Worm (Caenorhabditis elegans) whole organism, late embryonic: ENCODE measurements around the gene Y27F2A.6.

ENCODE experiments used
- C38D4.7 ChIP-seq: fragments of 200-800 bp; sonication (Bioruptor generic); optimal IDR thresholded peaks from 2 replicates; lab custom pipeline; 2018; ENCODE audit warnings: mild to moderate bottlenecking, missing genetic modification characterization, moderate library complexity, missing compliant biosample characterization
- F13H6.1 ChIP-seq: sonication (generic microtip); optimal IDR thresholded peaks from 2 replicates; lab custom pipeline; 2016; ENCODE audit warnings: missing genetic modification characterization, missing compliant biosample characterization
- T23F11.4 ChIP-seq: fragments of 200-800 bp; sonication (Bioruptor generic); optimal IDR thresholded peaks from 2 replicates; lab custom pipeline; 2018; ENCODE audit warnings: mild to moderate bottlenecking, missing genetic modification characterization, missing compliant biosample characterization
- Y22D7AL.16 ChIP-seq: sonication (generic microtip); optimal IDR thresholded peaks from 2 replicates; lab custom pipeline; 2016; ENCODE audit warnings: missing genetic modification characterization, missing compliant biosample characterization
- ama-1 ChIP-seq: fragments of 150-350 bp; optimal IDR thresholded peaks from 2 replicates; lab custom pipeline; 2014
- ceh-2 ChIP-seq: sonication (generic microtip); optimal IDR thresholded peaks from 2 replicates; lab custom pipeline; 2016; ENCODE audit warnings: missing genotype, missing genetic modification characterization, missing compliant biosample characterization
- ceh-22 ChIP-seq: sonication (generic microtip); optimal IDR thresholded peaks from 2 replicates; lab custom pipeline; 2017; ENCODE audit warnings: missing biosample characterization, missing genetic modification characterization
- ceh-34 ChIP-seq: sonication (generic microtip); optimal IDR thresholded peaks from 2 replicates; lab custom pipeline; 2016; ENCODE audit warnings: mild to moderate bottlenecking, missing genetic modification characterization, missing compliant biosample characterization
- ceh-9 ChIP-seq: sonication (generic microtip); optimal IDR thresholded peaks from 2 replicates; lab custom pipeline; 2016; ENCODE audit warnings: mild to moderate bottlenecking, missing genetic modification characterization, inconsistent platforms, missing compliant biosample characterization
- che-1 ChIP-seq: sonication (generic microtip); optimal IDR thresholded peaks from 2 replicates; lab custom pipeline; 2016; ENCODE audit warnings: mild to moderate bottlenecking, missing genetic modification characterization, missing compliant biosample characterization
- dmd-4 ChIP-seq: sonication (generic microtip); optimal IDR thresholded peaks from 2 replicates; lab custom pipeline; 2016; ENCODE audit warnings: borderline replicate concordance, missing genetic modification characterization, missing compliant biosample characterization
- dve-1 ChIP-seq: sonication (generic microtip); optimal IDR thresholded peaks from 2 replicates; lab custom pipeline; 2017; ENCODE audit warnings: antibody characterized with exemption, mild to moderate bottlenecking, missing genetic modification characterization, missing compliant biosample characterization
- elt-2 ChIP-seq: sonication (generic microtip); optimal IDR thresholded peaks from 2 replicates; lab custom pipeline; 2016; ENCODE audit warnings: missing genetic modification reagents, missing genetic modification characterization, missing compliant biosample characterization
- ets-4 ChIP-seq: sonication (generic microtip); optimal IDR thresholded peaks from 2 replicates; lab custom pipeline; 2016; ENCODE audit warnings: missing genetic modification characterization, missing compliant biosample characterization
- eyg-1 ChIP-seq: sonication (generic microtip); optimal IDR thresholded peaks from 2 replicates; lab custom pipeline; 2016; ENCODE audit warnings: missing genotype, missing genetic modification characterization, missing compliant biosample characterization
- fkh-6 ChIP-seq: sonication (generic microtip); optimal IDR thresholded peaks from 2 replicates; lab custom pipeline; 2016; ENCODE audit warnings: missing genetic modification characterization, missing compliant biosample characterization
- gmeb-2 ChIP-seq: sonication (generic microtip); optimal IDR thresholded peaks from 2 replicates; lab custom pipeline; 2016; ENCODE audit warnings: missing genetic modification characterization, inconsistent platforms, missing compliant biosample characterization
- hlh-13 ChIP-seq: fragments of 200-800 bp; sonication (Bioruptor generic); optimal IDR thresholded peaks from 2 replicates; lab custom pipeline; 2018; ENCODE audit warnings: mild to moderate bottlenecking, missing genetic modification characterization, missing compliant biosample characterization
- hlh-30 ChIP-seq: sonication (generic microtip); optimal IDR thresholded peaks from 2 replicates; lab custom pipeline; 2017; ENCODE audit warnings: antibody characterized with exemption, missing genetic modification characterization, missing compliant biosample characterization; ENCODE audit not compliant: insufficient read depth
- hlh-8 ChIP-seq: sonication (generic microtip); optimal IDR thresholded peaks from 2 replicates; lab custom pipeline; 2016; ENCODE audit warnings: missing genotype, missing genetic modification characterization, missing compliant biosample characterization
- lin-11 ChIP-seq: fragments of 200-800 bp; sonication (Bioruptor generic); optimal IDR thresholded peaks from 2 replicates; lab custom pipeline; 2018; ENCODE audit warnings: mild to moderate bottlenecking, missing genetic modification characterization, missing compliant biosample characterization
- mec-3 ChIP-seq: sonication (generic microtip); optimal IDR thresholded peaks from 2 replicates; lab custom pipeline; 2016; ENCODE audit warnings: borderline replicate concordance, missing genetic modification characterization, missing compliant biosample characterization
- nfya-1 ChIP-seq: sonication (generic microtip); optimal IDR thresholded peaks from 2 replicates; lab custom pipeline; 2017; ENCODE audit warnings: missing genetic modification characterization, mild to moderate bottlenecking, missing compliant biosample characterization, antibody characterized with exemption, moderate library complexity
- nhr-232 ChIP-seq: sonication (generic microtip); optimal IDR thresholded peaks from 2 replicates; lab custom pipeline; 2016; ENCODE audit warnings: missing genetic modification characterization, missing compliant biosample characterization
- npax-4 ChIP-seq: sonication (generic microtip); optimal IDR thresholded peaks from 2 replicates; lab custom pipeline; 2016; ENCODE audit warnings: missing genetic modification characterization, missing compliant biosample characterization
- pha-2 ChIP-seq: sonication (generic microtip); optimal IDR thresholded peaks from 2 replicates; lab custom pipeline; 2017; ENCODE audit warnings: mild to moderate bottlenecking, missing genetic modification characterization, missing compliant biosample characterization
- pha-4 ChIP-seq: fragments of 150-350 bp; optimal IDR thresholded peaks from 2 replicates; lab custom pipeline; 2018; ENCODE audit warnings: missing biosample characterization, missing genetic modification reagents, missing genetic modification characterization
- rnt-1 ChIP-seq: sonication (generic microtip); optimal IDR thresholded peaks from 2 replicates; lab custom pipeline; 2016; ENCODE audit warnings: missing genetic modification characterization, missing compliant biosample characterization
- sox-2 ChIP-seq: fragments of 200-800 bp; sonication (Bioruptor generic); IDR thresholded peaks from 2 replicates; pipeline ENCODE4 v1.3.6; 2022; ENCODE audit warnings: missing genetic modification reagents, missing genetic modification characterization, missing compliant biosample characterization
- sox-4 ChIP-seq: sonication (generic microtip); optimal IDR thresholded peaks from 2 replicates; lab custom pipeline; 2017; ENCODE audit warnings: mild to moderate bottlenecking, missing genetic modification characterization, inconsistent platforms, missing compliant biosample characterization
- syd-9 ChIP-seq: sonication (generic microtip); optimal IDR thresholded peaks from 2 replicates; lab custom pipeline; 2016; ENCODE audit warnings: mild to moderate bottlenecking, missing genetic modification characterization, moderate library complexity, missing compliant biosample characterization
- tbx-7 ChIP-seq: sonication (generic microtip); optimal IDR thresholded peaks from 2 replicates; lab custom pipeline; 2016; ENCODE audit warnings: missing genotype, missing genetic modification characterization, missing compliant biosample characterization
- ttx-3 ChIP-seq: sonication (generic microtip); optimal IDR thresholded peaks from 2 replicates; lab custom pipeline; 2016; ENCODE audit warnings: missing genetic modification reagents, missing genetic modification characterization, missing compliant biosample characterization
- unc-3 ChIP-seq, 2 experiments: fragments of 200-800 bp in 1 of 2; sonication (Bioruptor generic) in 1 of 2; sonication (generic microtip) in 1 of 2; conservative IDR thresholded peaks in 1 of 2; optimal IDR thresholded peaks in 1 of 2; 2 replicates each; pipeline versions ENCODE4 v1.3.6 to Lab custom; 2016 to 2022; ENCODE audit warnings: missing compliant biosample characterization in 2 of 2, missing genetic modification characterization in 2 of 2, missing genetic modification reagents in 1 of 2
- unc-42 ChIP-seq: sonication (generic microtip); optimal IDR thresholded peaks from 2 replicates; lab custom pipeline; 2016; ENCODE audit warnings: missing genotype, missing genetic modification characterization, missing compliant biosample characterization
- unc-86 ChIP-seq: sonication (generic microtip); optimal IDR thresholded peaks from 2 replicates; lab custom pipeline; 2016; ENCODE audit warnings: missing genetic modification characterization, missing compliant biosample characterization
- zip-5 ChIP-seq: sonication (generic microtip); optimal IDR thresholded peaks from 2 replicates; lab custom pipeline; 2016; ENCODE audit warnings: missing genetic modification characterization, missing compliant biosample characterization

Gene Y27F2A.6

ce11 chrII:3158985-3159384, 24.2 kb downstream of the Y27F2A.6 start, which contains the start of gene sri-34:
Gene sri-34 (minus strand): TSS chrII:3159085.
- TF ChIP-seq pha-2: no peak
- no peak for TF ChIP-seq pha-4
- TF ChIP-seq che-1: no peak
- no peak for TF ChIP-seq hlh-30 (tag; lab: Kevin White, UChicago)
- TF ChIP-seq elt-2 (tag; lab: Kevin White, UChicago): no peak
- TF ChIP-seq hlh-8 (tag; lab: Kevin White, UChicago): no peak
- TF ChIP-seq T23F11.4 (GFP tag; lab: Kevin White, UChicago): no peak
- no peak for TF ChIP-seq mec-3 (tag; lab: Kevin White, UChicago)
- no peak for TF ChIP-seq zip-5 (tag; lab: Kevin White, UChicago)
- no peak for TF ChIP-seq hlh-13 (GFP tag; lab: Kevin White, UChicago)
- TF ChIP-seq ama-1 (lab: Kevin White, UChicago): no peak

- TF ChIP-seq sox-2 (GFP tag; lab: Robert Waterston, UW) (no peak), syd-9 (tag; lab: Kevin White, UChicago) (no peak), dve-1 (tag; lab: Kevin White, UChicago) (no peak), ceh-2 (no peak), tbx-7 (no peak), ets-4 (tag; lab: Kevin White, UChicago) (no peak)
Measured at ce11 chrII:3156749-3157148, 26.5 kb downstream of the Y27F2A.6 start, which contains the start of gene sri-33. Gene sri-33 (minus strand): TSS chrII:3156849.

ce11 chrII:3154383-3154782, 28.8 kb downstream of the Y27F2A.6 start, which contains the start of gene sri-32:
Gene sri-32 (minus strand): TSS chrII:3154483.
- TF ChIP-seq tbx-7: no peak
- no peak for TF ChIP-seq ttx-3
- TF ChIP-seq elt-2 (tag; lab: Kevin White, UChicago): no peak
- no peak for TF ChIP-seq ceh-22 (tag; lab: Kevin White, UChicago)
- TF ChIP-seq dve-1 (tag; lab: Kevin White, UChicago): no peak
- TF ChIP-seq pha-2: no peak
- no peak for TF ChIP-seq npax-4 (tag; lab: Kevin White, UChicago)
- no peak for TF ChIP-seq rnt-1
- no peak for TF ChIP-seq unc-3 (GFP tag; conservative IDR thresholded peaks at IDR 0.05; lab: Robert Waterston, UW)
- no peak for TF ChIP-seq unc-3 (tag; optimal IDR thresholded peaks at IDR 0.05; lab: Kevin White, UChicago)
- TF ChIP-seq lin-11 (tag; lab: Kevin White, UChicago): no peak
- no peak for TF ChIP-seq che-1
- TF ChIP-seq unc-42 (tag; lab: Kevin White, UChicago): no peak
- TF ChIP-seq syd-9 (tag; lab: Kevin White, UChicago): no peak
- no peak for TF ChIP-seq T23F11.4 (GFP tag; lab: Kevin White, UChicago)
- TF ChIP-seq gmeb-2 (tag; lab: Kevin White, UChicago): no peak
- TF ChIP-seq dmd-4 (tag; lab: Kevin White, UChicago): no peak
- TF ChIP-seq C38D4.7: no peak

- TF ChIP-seq eyg-1 (tag; lab: Kevin White, UChicago) (no peak), ceh-9 (no peak), ceh-34 (tag; lab: Kevin White, UChicago) (no peak), sox-4 (tag; lab: Kevin White, UChicago) (no peak), nhr-232 (tag; lab: Kevin White, UChicago) (no peak)
Measured at ce11 chrII:3151615-3152014, 31.6 kb downstream of the Y27F2A.6 start, which contains the start of the genes T10D4.14 and T10D4.19. Gene T10D4.14 (minus strand): TSS chrII:3151715. Gene T10D4.19 (plus strand): TSS chrII:3151918.

- TF ChIP-seq ets-4 (tag; lab: Kevin White, UChicago) (no peak), nfya-1 (tag; lab: Kevin White, UChicago) (no peak), F13H6.1 (no peak), ttx-3 (no peak), unc-86 (tag; lab: Kevin White, UChicago) (no peak), sox-2 (GFP tag; lab: Robert Waterston, UW) (no peak), Y22D7AL.16 (no peak), fkh-6 (no peak), C38D4.7 (no peak)
- TF ChIP-seq, all 69 proteins: peak for 0
Measured at ce11 chrII:3149521-3150190, 33.5 kb downstream of the Y27F2A.6 start, which contains the start of the genes T10D4.11 and T10D4.1. Gene T10D4.11 (minus strand): TSS chrII:3149621. Gene T10D4.1 (plus strand): TSS chrII:3150140.
